Worm (Caenorhabditis elegans) whole organism, late embryonic: ENCODE results near the gene vpat-1.

Experiments used
- K09A11.1 ChIP-seq: sonication (generic microtip); optimal IDR thresholded peaks from 2 replicates; lab custom pipeline; 2017; ENCODE audit warnings: antibody characterized with exemption, mild to moderate bottlenecking, missing genetic modification characterization, missing compliant biosample characterization; ENCODE audit not compliant: insufficient read depth
- Y22D7AL.16 ChIP-seq: sonication (generic microtip); optimal IDR thresholded peaks from 2 replicates; lab custom pipeline; 2016; ENCODE audit warnings: missing genetic modification characterization, missing compliant biosample characterization
- ama-1 ChIP-seq: fragments of 150-350 bp; optimal IDR thresholded peaks from 2 replicates; lab custom pipeline; 2014
- ceh-14 ChIP-seq: sonication (generic microtip); optimal IDR thresholded peaks from 2 replicates; lab custom pipeline; 2016; ENCODE audit warnings: missing genotype, missing genetic modification characterization, missing compliant biosample characterization
- ceh-18 ChIP-seq: sonication (generic microtip); optimal IDR thresholded peaks from 2 replicates; lab custom pipeline; 2016; ENCODE audit warnings: missing genetic modification characterization, missing compliant biosample characterization
- ceh-19 ChIP-seq: fragments of 200-800 bp; sonication (Bioruptor generic); optimal IDR thresholded peaks from 2 replicates; lab custom pipeline; 2018; ENCODE audit warnings: mild to moderate bottlenecking, missing genetic modification characterization, missing compliant biosample characterization
- ceh-22 ChIP-seq: sonication (generic microtip); optimal IDR thresholded peaks from 2 replicates; lab custom pipeline; 2017; ENCODE audit warnings: missing biosample characterization, missing genetic modification characterization
- ceh-30 ChIP-seq: fragments of 150-350 bp; optimal IDR thresholded peaks from 2 replicates; lab custom pipeline; 2014; ENCODE audit warnings: missing biosample characterization, missing genetic modification characterization
- ceh-34 ChIP-seq: sonication (generic microtip); optimal IDR thresholded peaks from 2 replicates; lab custom pipeline; 2016; ENCODE audit warnings: mild to moderate bottlenecking, missing genetic modification characterization, missing compliant biosample characterization
- ceh-45 ChIP-seq: fragments of 200-800 bp; sonication (Bioruptor generic); IDR thresholded peaks from 2 replicates; pipeline ENCODE4 v1.3.6; 2022; ENCODE audit warnings: missing genetic modification reagents, missing genetic modification characterization, missing compliant biosample characterization
- che-1 ChIP-seq: sonication (generic microtip); optimal IDR thresholded peaks from 2 replicates; lab custom pipeline; 2016; ENCODE audit warnings: mild to moderate bottlenecking, missing genetic modification characterization, missing compliant biosample characterization
- dmd-4 ChIP-seq: sonication (generic microtip); optimal IDR thresholded peaks from 2 replicates; lab custom pipeline; 2016; ENCODE audit warnings: borderline replicate concordance, missing genetic modification characterization, missing compliant biosample characterization
- dve-1 ChIP-seq: sonication (generic microtip); optimal IDR thresholded peaks from 2 replicates; lab custom pipeline; 2017; ENCODE audit warnings: antibody characterized with exemption, mild to moderate bottlenecking, missing genetic modification characterization, missing compliant biosample characterization
- elt-4 ChIP-seq: sonication (generic microtip); optimal IDR thresholded peaks from 2 replicates; lab custom pipeline; 2016; ENCODE audit warnings: missing genetic modification characterization, missing compliant biosample characterization
- fax-1 ChIP-seq: sonication (generic microtip); optimal IDR thresholded peaks from 2 replicates; lab custom pipeline; 2016; ENCODE audit warnings: missing genotype, missing genetic modification characterization, missing compliant biosample characterization
- fkh-6 ChIP-seq: sonication (generic microtip); optimal IDR thresholded peaks from 2 replicates; lab custom pipeline; 2016; ENCODE audit warnings: missing genetic modification characterization, missing compliant biosample characterization
- gmeb-2 ChIP-seq: sonication (generic microtip); optimal IDR thresholded peaks from 2 replicates; lab custom pipeline; 2016; ENCODE audit warnings: missing genetic modification characterization, inconsistent platforms, missing compliant biosample characterization
- hlh-13 ChIP-seq: fragments of 200-800 bp; sonication (Bioruptor generic); optimal IDR thresholded peaks from 2 replicates; lab custom pipeline; 2018; ENCODE audit warnings: mild to moderate bottlenecking, missing genetic modification characterization, missing compliant biosample characterization
- hlh-30 ChIP-seq: sonication (generic microtip); optimal IDR thresholded peaks from 2 replicates; lab custom pipeline; 2017; ENCODE audit warnings: antibody characterized with exemption, missing genetic modification characterization, missing compliant biosample characterization; ENCODE audit not compliant: insufficient read depth
- hlh-6 ChIP-seq: sonication (generic microtip); optimal IDR thresholded peaks from 2 replicates; lab custom pipeline; 2016; ENCODE audit warnings: missing genotype, missing genetic modification characterization, missing compliant biosample characterization
- hlh-8 ChIP-seq: sonication (generic microtip); optimal IDR thresholded peaks from 2 replicates; lab custom pipeline; 2016; ENCODE audit warnings: missing genotype, missing genetic modification characterization, missing compliant biosample characterization
- lim-6 ChIP-seq: sonication (generic microtip); optimal IDR thresholded peaks from 2 replicates; lab custom pipeline; 2016; ENCODE audit warnings: missing genetic modification characterization, missing compliant biosample characterization
- nfya-1 ChIP-seq: sonication (generic microtip); optimal IDR thresholded peaks from 2 replicates; lab custom pipeline; 2017; ENCODE audit warnings: missing genetic modification characterization, mild to moderate bottlenecking, missing compliant biosample characterization, antibody characterized with exemption, moderate library complexity
- nhr-232 ChIP-seq: sonication (generic microtip); optimal IDR thresholded peaks from 2 replicates; lab custom pipeline; 2016; ENCODE audit warnings: missing genetic modification characterization, missing compliant biosample characterization
- odd-2 ChIP-seq: sonication (generic microtip); optimal IDR thresholded peaks from 2 replicates; lab custom pipeline; 2017; ENCODE audit warnings: antibody characterized with exemption, mild to moderate bottlenecking, missing genetic modification characterization, missing compliant biosample characterization
- pag-3 ChIP-seq: sonication (generic microtip); optimal IDR thresholded peaks from 2 replicates; lab custom pipeline; 2016; ENCODE audit warnings: missing compliant biosample characterization, missing genetic modification characterization, borderline replicate concordance
- pax-1 ChIP-seq: fragments of 150-350 bp; optimal IDR thresholded peaks from 2 replicates; lab custom pipeline; 2014; ENCODE audit warnings: missing biosample characterization, missing genetic modification characterization
- pha-2 ChIP-seq: sonication (generic microtip); optimal IDR thresholded peaks from 2 replicates; lab custom pipeline; 2017; ENCODE audit warnings: mild to moderate bottlenecking, missing genetic modification characterization, missing compliant biosample characterization
- pqm-1 ChIP-seq: sonication (generic microtip); optimal IDR thresholded peaks from 2 replicates; lab custom pipeline; 2016; ENCODE audit warnings: missing genetic modification characterization, missing compliant biosample characterization
- ref-2 ChIP-seq: sonication (generic microtip); optimal IDR thresholded peaks from 2 replicates; lab custom pipeline; 2016; ENCODE audit warnings: missing genetic modification characterization, missing compliant biosample characterization
- rnt-1 ChIP-seq: sonication (generic microtip); optimal IDR thresholded peaks from 2 replicates; lab custom pipeline; 2016; ENCODE audit warnings: missing genetic modification characterization, missing compliant biosample characterization
- sox-4 ChIP-seq: sonication (generic microtip); optimal IDR thresholded peaks from 2 replicates; lab custom pipeline; 2017; ENCODE audit warnings: mild to moderate bottlenecking, missing genetic modification characterization, inconsistent platforms, missing compliant biosample characterization
- syd-9 ChIP-seq: sonication (generic microtip); optimal IDR thresholded peaks from 2 replicates; lab custom pipeline; 2016; ENCODE audit warnings: mild to moderate bottlenecking, missing genetic modification characterization, moderate library complexity, missing compliant biosample characterization
- tbx-2 ChIP-seq: sonication (generic microtip); optimal IDR thresholded peaks from 2 replicates; lab custom pipeline; 2016; ENCODE audit warnings: missing genetic modification characterization, missing compliant biosample characterization
- tbx-7 ChIP-seq: sonication (generic microtip); optimal IDR thresholded peaks from 2 replicates; lab custom pipeline; 2016; ENCODE audit warnings: missing genotype, missing genetic modification characterization, missing compliant biosample characterization
- unc-55 ChIP-seq: sonication (generic microtip); optimal IDR thresholded peaks from 2 replicates; lab custom pipeline; 2017; ENCODE audit warnings: missing biosample characterization, missing genetic modification reagents, missing genetic modification characterization
- zip-5 ChIP-seq: sonication (generic microtip); optimal IDR thresholded peaks from 2 replicates; lab custom pipeline; 2016; ENCODE audit warnings: missing genetic modification characterization, missing compliant biosample characterization

vpat-1 gene

ce11 chrX:1081927-1082326 lies 35.9 kb upstream of the vpat-1 start:
- TF ChIP-seq nfya-1 (peak; percentile 17), syd-9 (no peak), hlh-6 (tag; lab: Kevin White, UChicago) (peak; percentile 60), hlh-30 (tag; lab: Kevin White, UChicago) (no peak), lim-6 (tag; lab: Kevin White, UChicago) (peak; percentile 68), che-1 (no peak), hlh-8 (tag; lab: Kevin White, UChicago) (no peak), rnt-1 (tag; lab: Kevin White, UChicago) (peak; percentile 88), ceh-34 (peak; percentile 11), hlh-13 (GFP tag; lab: Kevin White, UChicago) (no peak), ceh-18 (tag; lab: Kevin White, UChicago) (peak; percentile 69), odd-2 (tag; lab: Kevin White, UChicago) (no peak), elt-4 (peak; percentile 3)

DNA sequence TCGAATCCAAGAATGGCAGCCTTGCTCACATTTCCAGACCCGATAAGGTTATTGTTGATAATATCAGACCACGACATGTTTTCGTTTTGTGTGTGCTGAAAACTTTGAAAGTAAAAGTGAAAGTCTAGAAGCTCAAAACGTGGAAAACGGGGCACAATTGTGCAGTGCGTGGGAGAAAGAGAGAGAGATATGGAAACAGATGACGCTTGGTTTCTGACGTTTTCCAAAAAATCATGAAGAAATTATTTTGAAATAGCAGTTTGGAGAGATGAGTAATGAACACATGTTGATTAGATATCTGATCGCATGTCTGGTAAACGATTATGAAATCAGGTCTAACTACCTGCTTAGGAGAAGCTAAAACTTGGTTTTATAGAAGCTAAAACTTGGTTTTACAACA lies 34.5 kb upstream of the vpat-1 start, which contains the start of gene pfn-3:
Gene pfn-3, minus strand, starts transcription at position 101 of the 400 bp plus-strand sequence.
- TF ChIP-seq unc-55 (GFP tag; lab: Kevin White, UChicago) (peak; percentile 23), nhr-232 (tag; lab: Kevin White, UChicago) (no peak), fkh-6 (tag; lab: Kevin White, UChicago) (no peak), ceh-22 (tag; lab: Kevin White, UChicago) (no peak)

ce11 chrX:1072152-1072551 lies 26.1 kb upstream of the vpat-1 start, which contains the start of gene lim-6:
TSS of gene lim-6 (plus strand) at chrX:1072452.
- TF ChIP-seq gmeb-2 (no peak), K09A11.1 (no peak), pqm-1 (no peak), zip-5 (tag; lab: Kevin White, UChicago) (no peak), ceh-19 (GFP tag; lab: Kevin White, UChicago) (no peak), ceh-30 (no peak), ceh-14 (no peak), elt-4 (no peak), dmd-4 (tag; lab: Kevin White, UChicago) (no peak), Y22D7AL.16 (no peak), ceh-45 (GFP tag; lab: Robert Waterston, UW) (no peak), tbx-2 (tag; lab: Kevin White, UChicago) (no peak), tbx-7 (tag; lab: Kevin White, UChicago) (no peak), sox-4 (tag; lab: Kevin White, UChicago) (no peak), hlh-13 (GFP tag; lab: Kevin White, UChicago) (no peak)

ce11 chrX:1068986-1069385 lies 23.0 kb upstream of the vpat-1 start, which contains the start of gene mksr-1:
TSS of gene mksr-1 (minus strand) at chrX:1069129.
- TF ChIP-seq pax-1 (tag; lab: Kevin White, UChicago) (no peak), ceh-14 (no peak), pag-3 (tag; lab: Kevin White, UChicago) (no peak), fax-1 (tag; lab: Kevin White, UChicago) (no peak), ceh-30 (no peak), ceh-22 (tag; lab: Kevin White, UChicago) (no peak), ref-2 (no peak), ama-1 (no peak), dve-1 (tag; lab: Kevin White, UChicago) (no peak), ceh-18 (tag; lab: Kevin White, UChicago) (no peak), unc-55 (GFP tag; lab: Kevin White, UChicago) (no peak), pha-2 (tag; lab: Kevin White, UChicago) (no peak), tbx-7 (tag; lab: Kevin White, UChicago) (no peak)
- TF ChIP-seq, all 69 proteins: peak for 0
